Worm (Caenorhabditis elegans): Measurements from ENCODE around the gene F11G11.15.
"Not testable (repeated sequence)": the region's sequence is repeated elsewhere in the genome, so short reads cannot be mapped to it uniquely, and the experiment has no call there.

F11G11.15 gene

DNA sequence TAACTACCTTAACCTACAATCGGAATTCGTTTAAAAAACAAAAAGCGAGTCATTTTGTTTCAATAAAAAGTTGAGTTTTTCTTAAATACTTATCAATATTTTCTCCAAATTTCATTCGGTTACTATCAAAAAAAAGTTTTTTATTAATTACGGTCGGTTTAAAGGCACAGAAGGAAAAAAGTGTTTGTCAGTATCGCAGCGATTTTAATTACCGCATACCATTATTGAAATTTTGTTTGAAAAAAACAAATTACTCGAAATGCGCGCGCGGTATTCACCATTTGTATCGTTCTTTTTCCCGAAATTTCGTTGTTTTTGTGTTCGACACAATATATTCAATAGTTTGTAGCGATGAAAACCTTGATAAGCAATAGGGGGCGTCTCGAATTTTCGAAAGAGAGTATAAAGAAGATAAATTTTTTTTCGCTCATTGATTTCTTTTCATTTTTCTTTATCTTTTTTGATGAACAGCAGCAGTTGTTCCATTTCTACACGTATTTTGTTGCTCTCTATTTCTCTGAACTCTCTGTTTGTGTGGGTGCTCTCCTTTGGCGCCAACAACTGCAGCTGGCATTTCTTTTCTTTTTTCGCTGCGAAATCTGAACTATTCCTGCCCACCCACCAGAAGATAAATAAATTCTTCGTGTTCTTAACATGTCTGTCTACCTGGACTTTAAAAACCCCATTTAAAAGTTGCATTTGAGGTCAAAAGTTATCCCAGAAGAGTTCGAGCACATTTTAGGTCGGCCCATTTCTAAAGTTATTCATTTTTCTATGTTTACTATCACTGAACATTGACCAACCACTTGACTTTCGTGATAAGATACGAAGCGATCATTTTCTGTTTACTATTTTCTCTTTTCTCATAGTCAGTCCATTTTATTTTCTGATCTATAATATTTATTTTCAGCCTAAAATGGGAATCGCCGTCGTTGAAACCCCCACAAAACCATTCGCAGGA, 14.2 kb downstream of the F11G11.15 start, which contains the start of gene pgm-1 (continued):
- TF ChIP-seq egl-27 (tag; optimal IDR thresholded peaks at IDR 0.05) (no peak), blmp-1 (tag; optimal IDR thresholded peaks at IDR 0.05; ENCODE audit: insufficient read depth) (no peak), alr-1 (tag; optimal IDR thresholded peaks at IDR 0.05) (no peak), unc-39 (tag; optimal IDR thresholded peaks at IDR 0.05) (no peak), ceh-16 (tag; optimal IDR thresholded peaks at IDR 0.05) (no peak), nhr-77 (tag; optimal IDR thresholded peaks at IDR 0.05) (no peak), skn-1 (tag; optimal IDR thresholded peaks at IDR 0.05) (no peak), elt-1 (tag; optimal IDR thresholded peaks at IDR 0.05) (no peak), peb-1 (tag; optimal IDR thresholded peaks at IDR 0.05) (no peak), lsy-2 (tag; optimal IDR thresholded peaks at IDR 0.05) (peak in 1 of 2 experiments; percentile 23), ztf-4 (tag; optimal IDR thresholded peaks at IDR 0.05) (no peak), nhr-21 (tag; optimal IDR thresholded peaks at IDR 0.05) (no peak), aly-2 (tag; optimal IDR thresholded peaks at IDR 0.05) (no peak), nhr-12 (tag; optimal IDR thresholded peaks at IDR 0.05) (no peak), ztf-11 (tag; optimal IDR thresholded peaks at IDR 0.05) (no peak), crh-2 (tag; optimal IDR thresholded peaks at IDR 0.05) (peak; percentile 53), nhr-129 (tag; optimal IDR thresholded peaks at IDR 0.05) (peak; percentile 33), ama-1 (optimal IDR thresholded peaks at IDR 0.05) (peak; percentile 50), nhr-25 (tag; optimal IDR thresholded peaks at IDR 0.05) (no peak)

DNA sequence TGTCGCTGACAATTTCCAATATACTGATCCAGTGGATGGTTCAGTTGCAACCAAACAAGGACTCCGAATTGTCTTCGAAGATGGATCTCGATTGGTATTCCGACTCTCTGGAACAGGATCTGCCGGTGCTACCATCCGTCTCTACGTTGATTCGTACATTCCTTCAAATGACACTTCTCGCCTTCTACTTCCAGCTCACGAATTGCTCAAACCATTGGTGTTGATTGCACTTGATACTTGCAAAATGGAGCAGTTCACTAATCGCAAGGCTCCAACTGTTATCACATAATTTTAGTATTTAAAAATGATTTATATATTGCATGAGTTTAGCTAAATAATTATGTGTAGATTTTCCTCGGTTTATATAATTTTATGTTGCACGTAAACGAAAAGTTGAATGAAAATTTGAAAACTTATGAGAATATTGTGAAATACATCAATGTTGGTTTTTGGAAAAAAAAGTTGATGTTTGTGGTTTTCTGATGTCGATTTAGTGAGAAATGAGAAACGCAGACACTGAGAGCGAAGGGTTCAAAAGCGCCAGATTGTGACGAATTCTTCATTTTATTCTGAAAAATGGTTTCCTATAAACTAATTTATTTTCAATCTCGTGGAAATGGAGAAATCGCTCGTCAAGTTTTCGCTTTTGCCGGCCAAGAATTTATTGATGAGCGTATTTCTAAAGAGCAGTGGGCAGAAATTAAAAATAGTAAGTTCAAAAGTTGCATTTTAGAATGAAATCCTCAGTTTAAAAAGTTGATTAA, 16.5 kb downstream of the F11G11.15 start, which contains the start of gene gst-9:
TSS of gene gst-9 (plus strand) at position 574 of the 764 bp plus-strand sequence.
- TF ChIP-seq sem-4 (tag; optimal IDR thresholded peaks at IDR 0.05) = no peak
- TF ChIP-seq F13H6.1 (tag; optimal IDR thresholded peaks at IDR 0.05) = peak; percentile 25
- peak; percentile 81 for TF ChIP-seq ama-1 (optimal IDR thresholded peaks at IDR 0.05)
- no peak for TF ChIP-seq ZK546.5 (tag; optimal IDR thresholded peaks at IDR 0.05)
- TF ChIP-seq lsy-2 (tag; optimal IDR thresholded peaks at IDR 0.05) = peak in 1 of 2 experiments; percentile 51
- TF ChIP-seq ztf-4 (tag; optimal IDR thresholded peaks at IDR 0.05) = peak; percentile 66
- TF ChIP-seq nhr-129 (tag; optimal IDR thresholded peaks at IDR 0.05) = peak; percentile 33
- peak; percentile 8 for TF ChIP-seq nhr-6 (tag; optimal IDR thresholded peaks at IDR 0.05)
- TF ChIP-seq unc-55 (GFP tag; optimal IDR thresholded peaks at IDR 0.05) = peak; percentile 43
- no peak for TF ChIP-seq elt-3 (tag; optimal IDR thresholded peaks at IDR 0.05)
- TF ChIP-seq sma-9 (GFP tag; optimal IDR thresholded peaks at IDR 0.05) = peak; percentile 33
- TF ChIP-seq sma-9 (tag; optimal IDR thresholded peaks at IDR 0.05) = no peak
- TF ChIP-seq sma-3 (GFP tag; optimal IDR thresholded peaks at IDR 0.05) = peak; percentile 23
- TF ChIP-seq crh-2 (tag; optimal IDR thresholded peaks at IDR 0.05) = peak; percentile 61

DNA sequence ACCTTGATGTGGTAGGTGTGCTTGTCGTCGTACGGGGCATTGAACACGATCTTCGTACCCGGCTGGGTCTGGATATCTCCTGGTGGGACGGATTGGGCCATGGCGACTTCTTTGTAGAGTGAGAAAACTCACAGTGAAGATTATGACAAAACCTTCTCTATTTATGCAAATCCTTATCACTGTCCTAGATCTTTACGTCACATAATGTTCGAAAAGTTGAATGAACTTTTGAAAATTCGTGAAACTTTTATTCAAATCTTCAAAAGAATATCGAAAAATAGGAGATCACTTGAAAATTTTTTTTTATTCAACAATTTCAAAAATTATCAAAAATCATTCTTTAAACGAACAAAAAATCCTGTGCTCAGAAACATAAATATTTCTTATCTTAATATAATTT, 17.9 kb downstream of the F11G11.15 start, which contains the start of gene msp-33:
TSS of gene msp-33 (minus strand) at position 101 of the 400 bp plus-strand sequence.
- no peak for TF ChIP-seq fos-1 (tag; optimal IDR thresholded peaks at IDR 0.05)
- no peak for TF ChIP-seq nhr-23 (tag; optimal IDR thresholded peaks at IDR 0.05)
- no peak for TF ChIP-seq nhr-21 (tag; optimal IDR thresholded peaks at IDR 0.05)
- TF ChIP-seq ZK546.5 (tag; optimal IDR thresholded peaks at IDR 0.05) = no peak
- no peak for TF ChIP-seq nhr-77 (tag; optimal IDR thresholded peaks at IDR 0.05)
- TF ChIP-seq aly-2 (tag; optimal IDR thresholded peaks at IDR 0.05) = no peak
- no peak for TF ChIP-seq zag-1 (tag; optimal IDR thresholded peaks at IDR 0.05)
- no peak for TF ChIP-seq nhr-11 (tag; optimal IDR thresholded peaks at IDR 0.05)
- no peak for TF ChIP-seq R02D3.7 (tag; optimal IDR thresholded peaks at IDR 0.05)
- no peak for TF ChIP-seq nhr-129 (tag; optimal IDR thresholded peaks at IDR 0.05)
- TF ChIP-seq ceh-16 (tag; optimal IDR thresholded peaks at IDR 0.05) = no peak
- TF ChIP-seq lin-13 (GFP tag; optimal IDR thresholded peaks at IDR 0.05) = no peak
- no peak for TF ChIP-seq nhr-6 (tag; optimal IDR thresholded peaks at IDR 0.05)

DNA sequence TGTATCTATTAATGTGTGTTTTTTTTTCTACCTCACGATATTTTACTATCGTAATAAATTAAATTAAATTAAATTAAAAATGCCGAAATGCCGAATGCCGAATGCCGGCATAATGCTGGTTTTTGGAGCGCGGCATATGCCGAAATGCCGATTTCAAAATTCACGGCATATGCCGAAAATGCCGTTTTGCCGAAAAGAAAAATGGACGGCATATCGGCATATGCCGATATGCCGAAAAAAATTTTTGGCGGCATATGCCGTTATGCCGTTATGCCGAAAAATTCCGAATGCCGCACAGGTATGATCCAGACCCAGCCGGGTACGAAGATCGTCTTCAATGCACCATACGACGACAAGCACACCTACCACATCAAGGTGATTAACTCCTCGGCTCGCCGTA, 23.9 kb downstream of the F11G11.15 start, which contains the start of gene msp-32:
TSS of gene msp-32 (plus strand) at position 301 of the 400 bp plus-strand sequence.
- TF ChIP-seq mdl-1 (tag; optimal IDR thresholded peaks at IDR 0.05); dmd-4 (tag; optimal IDR thresholded peaks at IDR 0.05); sma-3 (GFP tag; optimal IDR thresholded peaks at IDR 0.05): not testable (repeated sequence)
